Worm (Caenorhabditis elegans): ENCODE data around the gene let-721.

The let-721 gene

DNA sequence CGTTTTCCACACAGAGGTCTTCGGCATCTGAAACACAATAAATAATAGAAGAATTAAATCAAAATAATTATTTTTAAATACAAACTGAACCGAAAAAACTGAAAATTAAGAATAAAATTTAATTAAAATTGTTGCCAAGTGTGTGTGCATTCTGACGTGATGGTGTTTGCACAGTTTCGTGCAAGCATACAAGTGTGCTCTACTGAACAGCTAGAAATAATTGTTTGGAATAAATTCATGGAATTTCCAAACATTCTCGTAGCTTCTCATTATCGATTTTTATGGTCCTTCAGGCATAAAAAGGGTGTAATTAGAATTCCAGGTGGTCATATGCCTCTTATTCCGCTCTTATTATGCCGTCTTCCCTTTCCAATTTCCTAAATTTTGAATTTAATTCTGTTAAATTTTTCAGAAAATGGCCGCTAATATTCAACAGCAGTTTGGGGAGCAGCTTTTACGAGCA, 14.9 kb downstream of the let-721 start, which contains the start of the genes mrps-17 and txdc-9 (continued):
- TF ChIP-seq ceh-31 (tag; optimal IDR thresholded peaks at IDR 0.05) = peak; percentile 66
- peak; percentile 99 for TF ChIP-seq unc-42 (tag; optimal IDR thresholded peaks at IDR 0.05)

DNA sequence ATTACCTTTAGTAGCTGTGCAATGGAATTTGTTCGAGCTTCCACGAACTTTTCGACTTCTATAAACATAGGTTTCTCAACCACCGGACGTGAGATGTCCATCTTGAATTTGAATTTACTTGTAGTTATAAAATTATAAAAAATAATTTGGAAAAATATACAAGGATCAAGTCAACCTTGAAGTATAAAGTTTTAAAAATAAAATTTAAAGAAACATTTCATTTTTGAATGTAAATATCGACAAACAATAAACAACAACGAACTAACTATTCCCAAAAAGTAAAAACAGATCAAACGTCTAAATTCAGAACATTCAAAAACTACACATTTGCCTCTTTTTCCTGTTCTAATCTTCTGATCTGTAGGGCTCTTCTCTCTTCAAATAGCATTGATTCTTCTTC, 15.9 kb downstream of the let-721 start, which contains the start of gene popl-1:
Gene popl-1 (minus strand): TSS at position 101 of the 400 bp plus-strand sequence.
- TF ChIP-seq ahr-1 (tag; optimal IDR thresholded peaks at IDR 0.05) = no peak

DNA sequence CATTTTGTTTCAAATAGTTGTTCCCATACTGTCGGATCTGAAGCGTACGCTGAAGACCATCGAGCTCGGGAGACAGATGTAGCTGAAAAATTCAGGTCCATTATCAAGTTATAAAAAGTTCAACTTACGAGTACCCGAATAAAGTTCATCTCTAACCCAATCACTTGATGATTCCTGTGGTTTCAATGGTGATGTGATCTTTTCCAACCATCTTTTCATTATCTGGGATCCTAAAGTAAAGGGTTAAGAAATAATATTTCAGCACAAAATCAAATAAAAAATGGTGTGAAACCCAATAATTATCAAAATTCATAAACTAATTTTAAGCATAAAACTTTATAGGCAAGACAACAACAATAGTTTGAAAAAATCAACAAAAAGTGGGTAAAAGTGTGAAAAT, 19.5 kb downstream of the let-721 start, which contains the start of gene C05D11.8:
Gene C05D11.8 (minus strand): TSS at position 101 of the 400 bp plus-strand sequence.
- TF ChIP-seq gmeb-2 (tag; optimal IDR thresholded peaks at IDR 0.05) = no peak
- no peak for TF ChIP-seq K02D7.2 (tag; optimal IDR thresholded peaks at IDR 0.05)
- no peak for TF ChIP-seq ceh-24 (tag; optimal IDR thresholded peaks at IDR 0.05)
- no peak for TF ChIP-seq K09A11.1 (tag; optimal IDR thresholded peaks at IDR 0.05; ENCODE audit: insufficient read depth)
- no peak for TF ChIP-seq ceh-45 (GFP tag; IDR thresholded peaks at IDR 0.05)
- TF ChIP-seq ceh-14 (tag; optimal IDR thresholded peaks at IDR 0.05) = no peak
- no peak for TF ChIP-seq hlh-13 (GFP tag; optimal IDR thresholded peaks at IDR 0.05)
- TF ChIP-seq T23F11.4 (GFP tag; optimal IDR thresholded peaks at IDR 0.05) = no peak
- no peak for TF ChIP-seq C38D4.7 (GFP tag; optimal IDR thresholded peaks at IDR 0.05)
- TF ChIP-seq elt-2 (tag; optimal IDR thresholded peaks at IDR 0.05) = no peak

DNA sequence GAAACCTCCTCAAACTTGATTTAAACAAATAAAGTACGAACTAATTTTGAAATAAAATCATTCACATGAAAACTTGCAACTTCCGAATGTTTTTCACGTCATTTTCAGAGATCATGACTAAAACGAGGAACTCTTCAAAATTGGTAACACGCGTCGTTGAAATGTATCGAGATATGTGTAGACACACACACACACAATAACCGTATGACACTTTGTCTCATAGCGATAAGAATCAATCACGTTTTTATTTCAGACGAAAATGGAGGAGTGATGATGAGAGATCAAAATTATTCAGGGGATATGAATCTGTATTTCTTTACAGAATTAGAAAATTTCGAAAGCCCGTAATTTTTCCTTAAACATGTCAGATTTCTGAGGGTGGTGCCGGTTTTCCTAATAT, 24.0 kb downstream of the let-721 start:
- no peak for TF ChIP-seq pag-3 (tag; optimal IDR thresholded peaks at IDR 0.05; ENCODE audit: borderline replicate concordance)
- no peak for TF ChIP-seq ttx-3 (tag; optimal IDR thresholded peaks at IDR 0.05)
- no peak for TF ChIP-seq gmeb-2 (tag; optimal IDR thresholded peaks at IDR 0.05)
- no peak for TF ChIP-seq pax-1 (tag; optimal IDR thresholded peaks at IDR 0.05)
- TF ChIP-seq hlh-6 (tag; optimal IDR thresholded peaks at IDR 0.05) = no peak
- TF ChIP-seq sox-4 (tag; optimal IDR thresholded peaks at IDR 0.05) = no peak
- TF ChIP-seq unc-3 (GFP tag; conservative IDR thresholded peaks at IDR 0.05) = no peak
- TF ChIP-seq unc-3 (tag; optimal IDR thresholded peaks at IDR 0.05) = no peak

DNA sequence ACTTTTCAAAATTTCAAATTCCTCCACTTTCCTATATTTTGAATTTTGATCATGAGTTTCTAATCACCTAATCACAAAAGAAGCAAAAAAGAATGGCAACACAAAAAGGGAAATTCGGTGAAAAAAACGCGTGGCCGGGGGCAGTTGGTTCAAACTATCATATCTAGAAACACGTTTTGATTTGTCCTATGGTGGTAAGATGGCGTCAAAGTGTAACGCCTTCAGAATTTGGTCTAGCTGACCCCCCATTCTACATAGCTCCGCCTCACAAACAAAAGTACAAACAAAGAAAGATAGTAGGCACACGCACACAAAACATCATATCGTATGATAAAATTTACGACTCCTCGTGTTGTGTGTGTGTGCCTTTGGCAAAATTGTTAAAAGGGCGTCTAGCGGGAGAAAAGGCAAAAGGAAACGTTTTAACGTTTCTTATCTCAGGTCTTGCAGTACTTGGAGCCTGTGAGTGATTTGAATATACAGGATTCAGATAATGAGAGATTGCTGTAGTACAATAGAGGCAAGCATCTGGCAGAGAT, 24.7 kb downstream of the let-721 start:
- TF ChIP-seq ceh-24 (tag; optimal IDR thresholded peaks at IDR 0.05) (no peak), elt-2 (tag; optimal IDR thresholded peaks at IDR 0.05) (peak; percentile 49)

DNA sequence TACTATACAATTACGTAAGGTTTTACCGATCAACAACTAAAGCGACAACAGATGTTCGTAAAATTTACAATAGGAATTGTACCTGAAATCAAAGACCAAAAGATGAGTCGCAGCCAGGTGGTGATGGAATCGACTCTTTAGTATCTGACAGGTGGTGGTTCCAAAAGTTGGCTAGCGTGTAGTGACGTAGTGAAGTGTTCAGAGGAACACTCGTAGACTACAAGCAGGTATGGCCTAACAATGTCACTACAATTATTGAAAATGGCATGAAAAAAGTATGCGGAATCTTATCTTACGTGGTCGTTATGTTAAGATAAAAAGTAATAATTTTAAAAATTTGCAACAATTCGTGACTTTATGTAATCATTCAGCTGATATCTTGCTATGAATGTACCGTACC, 25.2 kb downstream of the let-721 start:
- no peak for TF ChIP-seq ceh-14 (tag; optimal IDR thresholded peaks at IDR 0.05)
- TF ChIP-seq elt-4 (tag; optimal IDR thresholded peaks at IDR 0.05) = no peak
- no peak for TF ChIP-seq nhr-11 (tag; optimal IDR thresholded peaks at IDR 0.05)
- TF ChIP-seq npax-4 (tag; optimal IDR thresholded peaks at IDR 0.05) = no peak
- no peak for TF ChIP-seq dve-1 (tag; optimal IDR thresholded peaks at IDR 0.05)
- no peak for TF ChIP-seq nfya-1 (tag; optimal IDR thresholded peaks at IDR 0.05)
- no peak for TF ChIP-seq ceh-48 (tag; optimal IDR thresholded peaks at IDR 0.05)
- no peak for TF ChIP-seq unc-42 (tag; optimal IDR thresholded peaks at IDR 0.05)
- TF ChIP-seq K02D7.2 (tag; optimal IDR thresholded peaks at IDR 0.05) = no peak

DNA sequence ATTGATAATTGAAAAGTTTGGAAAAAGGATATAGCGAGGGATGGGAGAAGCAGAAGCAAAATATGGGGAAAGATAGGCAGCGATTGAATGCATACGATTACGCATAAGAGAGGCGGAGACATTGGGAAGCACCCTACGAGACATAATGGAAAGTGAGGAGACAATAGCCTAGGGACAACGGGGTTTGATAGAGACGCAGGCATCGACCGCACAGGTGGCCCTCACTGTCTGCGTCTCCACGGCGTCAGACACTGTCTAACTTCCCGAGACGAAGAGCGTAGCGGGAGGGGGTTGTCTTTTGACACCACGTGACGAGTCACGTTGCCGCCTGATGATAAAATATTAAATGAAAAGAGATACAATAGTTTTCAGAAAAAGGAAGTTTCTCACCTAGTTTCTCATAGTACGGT, 25.7 kb downstream of the let-721 start:
- TF ChIP-seq elt-2 (tag; optimal IDR thresholded peaks at IDR 0.05) (peak; percentile 39), ceh-34 (tag; optimal IDR thresholded peaks at IDR 0.05) (peak; percentile 27), rnt-1 (tag; optimal IDR thresholded peaks at IDR 0.05) (peak; percentile 53), mec-3 (tag; optimal IDR thresholded peaks at IDR 0.05; ENCODE audit: borderline replicate concordance) (no peak), pros-1 (tag; optimal IDR thresholded peaks at IDR 0.05) (peak; percentile 54), K02D7.2 (tag; optimal IDR thresholded peaks at IDR 0.05) (no peak), ceh-14 (tag; optimal IDR thresholded peaks at IDR 0.05) (peak; percentile 9), lim-6 (tag; optimal IDR thresholded peaks at IDR 0.05) (no peak), hlh-13 (GFP tag; optimal IDR thresholded peaks at IDR 0.05) (no peak), madf-2 (tag; optimal IDR thresholded peaks at IDR 0.05) (no peak), tbx-2 (tag; optimal IDR thresholded peaks at IDR 0.05) (peak; percentile 57), ceh-31 (tag; optimal IDR thresholded peaks at IDR 0.05) (peak; percentile 65), ceh-48 (tag; optimal IDR thresholded peaks at IDR 0.05) (no peak), hlh-8 (tag; optimal IDR thresholded peaks at IDR 0.05) (no peak), lin-11 (tag; optimal IDR thresholded peaks at IDR 0.05) (no peak), Y22D7AL.16 (tag; optimal IDR thresholded peaks at IDR 0.05) (no peak), dve-1 (tag; optimal IDR thresholded peaks at IDR 0.05) (no peak), hlh-30 (tag; optimal IDR thresholded peaks at IDR 0.05; ENCODE audit: insufficient read depth) (peak; percentile 96), hlh-6 (tag; optimal IDR thresholded peaks at IDR 0.05) (no peak), ahr-1 (tag; optimal IDR thresholded peaks at IDR 0.05) (no peak), ceh-19 (GFP tag; optimal IDR thresholded peaks at IDR 0.05) (no peak), fkh-10 (GFP tag; optimal IDR thresholded peaks at IDR 0.05) (no peak)

All from whole organism, late embryonic.